Worm (Caenorhabditis elegans): ENCODE results near the gene F12A10.6.
"Not testable (repeated sequence)": the region's sequence is repeated elsewhere in the genome, so short reads cannot be mapped to it uniquely, and the experiment has no call there.

F12A10.6 gene

ce11 chrII:5541685-5542084 is 47.4 kb upstream of the F12A10.6 start, which contains the start of gene C17C3.24:
TSS of gene C17C3.24 (minus strand) at chrII:5541785.
- TF ChIP-seq unc-39 (tag; optimal IDR thresholded peaks at IDR 0.05) (no peak), ztf-4 (tag; optimal IDR thresholded peaks at IDR 0.05) (no peak), elt-3 (tag; optimal IDR thresholded peaks at IDR 0.05) (no peak), nhr-23 (tag; optimal IDR thresholded peaks at IDR 0.05) (no peak), egl-5 (tag; optimal IDR thresholded peaks at IDR 0.05) (no peak), nhr-76 (tag; optimal IDR thresholded peaks at IDR 0.05) (no peak), nhr-28 (tag; optimal IDR thresholded peaks at IDR 0.05) (no peak), jun-1 (tag; optimal IDR thresholded peaks at IDR 0.05) (no peak), elt-2 (tag; optimal IDR thresholded peaks at IDR 0.05) (no peak), nhr-11 (tag; optimal IDR thresholded peaks at IDR 0.05) (no peak), zag-1 (tag; optimal IDR thresholded peaks at IDR 0.05) (no peak)

DNA sequence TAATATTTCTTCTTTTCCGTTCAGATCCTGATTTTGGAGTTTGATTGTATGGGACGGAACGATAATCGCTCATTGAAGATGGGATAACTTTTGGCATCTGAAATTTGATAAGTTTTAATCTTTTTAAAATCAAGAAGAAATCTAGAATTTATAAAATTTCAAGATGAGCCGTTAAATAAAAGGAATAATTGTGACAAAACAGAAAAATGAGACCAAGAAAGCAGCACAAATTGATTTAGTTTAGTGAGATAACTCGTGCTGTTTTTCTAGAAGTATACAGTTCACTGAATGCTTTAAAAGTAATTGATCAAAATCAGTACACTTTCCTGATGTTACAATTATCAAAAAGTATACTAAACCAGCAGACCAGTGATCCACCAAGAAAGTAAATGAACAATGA is 45.8 kb upstream of the F12A10.6 start, which contains the start of gene hlh-27:
hlh-27 (minus strand) TSS at position 101 of the 400 bp plus-strand sequence.
- not testable (repeated sequence) for TF ChIP-seq mml-1, ZK546.5, zag-1 (tag; optimal IDR thresholded peaks at IDR 0.05)

DNA sequence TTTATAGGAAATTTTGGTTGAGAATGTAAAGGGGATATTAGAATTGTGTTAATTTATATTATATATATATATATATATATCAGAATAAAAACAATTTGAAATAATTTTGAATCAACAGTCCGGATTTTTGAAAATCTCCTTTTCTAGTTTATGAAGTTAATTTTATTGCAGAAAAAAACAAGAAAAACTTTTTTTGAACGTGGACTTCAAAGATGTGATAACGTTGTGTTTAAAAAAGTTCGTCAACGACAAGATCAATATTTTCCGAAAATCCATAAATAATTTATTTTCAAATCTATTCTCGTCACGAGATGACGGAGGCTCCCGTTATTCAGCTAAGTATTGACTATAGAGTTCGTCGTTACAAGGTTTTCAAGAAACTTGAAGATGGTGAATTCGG is 43.2 kb upstream of the F12A10.6 start, which contains the start of gene C17C3.11:
C17C3.11 (plus strand) TSS at position 301 of the 400 bp plus-strand sequence.
- TF ChIP-seq ceh-28 (tag; optimal IDR thresholded peaks at IDR 0.05), result no peak
- TF ChIP-seq sea-2 (GFP tag; optimal IDR thresholded peaks at IDR 0.05), result no peak
- TF ChIP-seq nhr-28 (tag; optimal IDR thresholded peaks at IDR 0.05), result no peak
- no peak for TF ChIP-seq ZK546.5 (tag; optimal IDR thresholded peaks at IDR 0.05)
- TF ChIP-seq lsy-12 (tag; optimal IDR thresholded peaks at IDR 0.05), result no peak
- no peak for TF ChIP-seq jun-1 (tag; optimal IDR thresholded peaks at IDR 0.05)
- no peak for TF ChIP-seq unc-39 (tag; optimal IDR thresholded peaks at IDR 0.05)
- no peak for TF ChIP-seq fkh-2 (tag; optimal IDR thresholded peaks at IDR 0.05)
- TF ChIP-seq elt-2 (tag; optimal IDR thresholded peaks at IDR 0.05), result no peak
- TF ChIP-seq nhr-11 (tag; optimal IDR thresholded peaks at IDR 0.05), result no peak
- no peak for TF ChIP-seq skn-1 (tag; optimal IDR thresholded peaks at IDR 0.05)

- TF ChIP-seq eor-1 (tag; optimal IDR thresholded peaks at IDR 0.05) (no peak), nhr-11 (tag; optimal IDR thresholded peaks at IDR 0.05) (no peak), nhr-67 (tag; optimal IDR thresholded peaks at IDR 0.05) (no peak), ceh-82 (tag; optimal IDR thresholded peaks at IDR 0.05) (no peak), nhr-12 (tag; optimal IDR thresholded peaks at IDR 0.05) (no peak), nhr-77 (tag; optimal IDR thresholded peaks at IDR 0.05) (no peak)
Observed at ce11 chrII:5537078-5537477, 42.8 kb upstream of the F12A10.6 start.

DNA sequence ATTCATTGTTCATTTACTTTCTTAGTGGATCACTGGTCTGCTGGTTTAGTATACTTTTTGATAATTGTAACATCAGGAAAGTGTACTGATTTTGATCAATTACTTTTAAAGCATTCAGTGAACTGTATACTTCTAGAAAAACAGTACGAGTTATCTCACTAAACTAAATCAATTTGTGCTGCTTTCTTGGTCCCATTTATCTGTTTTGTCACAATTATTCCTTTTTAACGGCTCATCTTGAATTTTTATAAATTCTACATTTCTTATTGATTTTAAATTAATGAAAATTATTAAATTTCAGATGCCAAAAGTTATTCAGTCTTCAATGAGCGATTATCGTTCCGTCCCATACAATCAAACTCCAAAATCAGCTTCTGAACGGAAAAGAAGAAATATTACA is 40.6 kb upstream of the F12A10.6 start, which contains the start of gene hlh-25:
hlh-25 (plus strand) TSS at position 301 of the 400 bp plus-strand sequence.
- TF ChIP-seq egl-5, skn-1, ztf-4 (tag; optimal IDR thresholded peaks at IDR 0.05): not testable (repeated sequence)

DNA sequence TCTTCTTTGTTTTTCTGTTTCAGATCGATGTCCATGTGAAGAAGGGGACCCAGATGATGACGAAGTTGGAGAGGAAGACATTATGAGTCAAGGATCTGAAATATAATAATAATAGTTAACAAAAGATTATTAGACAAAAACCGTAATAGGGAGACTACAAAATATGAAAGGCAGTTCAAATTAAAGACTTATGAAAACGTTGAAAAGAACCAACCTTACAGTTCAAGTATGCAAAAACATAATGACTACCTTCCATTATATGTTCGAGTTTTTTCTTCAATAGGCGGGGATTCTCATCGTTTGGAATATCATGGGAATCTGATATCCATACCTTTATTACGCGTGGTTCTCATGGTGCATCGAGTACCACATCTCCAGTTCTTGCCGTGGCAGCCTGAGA is 39.3 kb upstream of the F12A10.6 start, which contains the start of gene hlh-26:
hlh-26 (minus strand) TSS at position 101 of the 400 bp plus-strand sequence.
- no peak for TF ChIP-seq nhr-11 (tag; optimal IDR thresholded peaks at IDR 0.05)
- no peak for TF ChIP-seq fkh-10 (GFP tag; optimal IDR thresholded peaks at IDR 0.05)
- no peak for TF ChIP-seq egl-27 (tag; optimal IDR thresholded peaks at IDR 0.05)
- no peak for TF ChIP-seq ceh-16 (tag; optimal IDR thresholded peaks at IDR 0.05)
- no peak for TF ChIP-seq lsy-12 (tag; optimal IDR thresholded peaks at IDR 0.05)
- no peak for TF ChIP-seq ztf-11 (tag; optimal IDR thresholded peaks at IDR 0.05)
- TF ChIP-seq ama-1 (optimal IDR thresholded peaks at IDR 0.05), result no peak
- TF ChIP-seq sea-2 (GFP tag; optimal IDR thresholded peaks at IDR 0.05), result no peak
- no peak for TF ChIP-seq aly-2 (tag; optimal IDR thresholded peaks at IDR 0.05)
- TF ChIP-seq mdl-1 (tag; optimal IDR thresholded peaks at IDR 0.05), result no peak

- TF ChIP-seq mdl-1 (tag; optimal IDR thresholded peaks at IDR 0.05), result no peak
- no peak for TF ChIP-seq lsy-12 (tag; optimal IDR thresholded peaks at IDR 0.05)
- no peak for TF ChIP-seq unc-39 (tag; optimal IDR thresholded peaks at IDR 0.05)
- TF ChIP-seq egl-27 (tag; optimal IDR thresholded peaks at IDR 0.05), result no peak
- no peak for TF ChIP-seq ZK546.5 (tag; optimal IDR thresholded peaks at IDR 0.05)
Observed at ce11 chrII:5531855-5532328, 37.6 kb upstream of the F12A10.6 start, which contains the start of gene C17C3.9. TSS of gene C17C3.9 (minus strand) at chrII:5532278.

All from whole organism, L3 larva.